Fruit fly (Drosophila melanogaster) whole organism, embryonic: ENCODE data around the gene CG42759.

Source experiments
- B-H2 ChIP-seq: fragments of 200-800 bp; sonication (Bioruptor generic); optimal IDR thresholded peaks from 2 replicates; lab custom pipeline; 2018; ENCODE audit warnings: missing biosample characterization, mild to moderate bottlenecking, missing genetic modification characterization
- CG10565 ChIP-seq: fragments of 200-800 bp; sonication (Bioruptor generic); optimal IDR thresholded peaks from 3 replicates; lab custom pipeline; 2016; ENCODE audit warnings: missing biosample characterization, mild to moderate bottlenecking, missing genetic modification characterization
- CG10654 ChIP-seq: fragments of 200-800 bp; sonication (Bioruptor generic); optimal IDR thresholded peaks from 2 replicates; lab custom pipeline; 2016; ENCODE audit warnings: missing biosample characterization, missing genetic modification characterization
- CG11247 ChIP-seq: fragments of 200-800 bp; sonication (Bioruptor generic); IDR thresholded peaks from 2 replicates; pipeline ENCODE4 v1.3.6; 2022; ENCODE audit warnings: missing biosample characterization, missing genetic modification characterization
- CG11504 ChIP-seq: fragments of 200-800 bp; sonication (Bioruptor generic); optimal IDR thresholded peaks from 3 replicates; lab custom pipeline; 2019; ENCODE audit warnings: missing biosample characterization, mild to moderate bottlenecking, missing genetic modification characterization, moderate library complexity
- CG12155 ChIP-seq: fragments of 200-800 bp; sonication (Bioruptor generic); optimal IDR thresholded peaks from 3 replicates; lab custom pipeline; 2016; ENCODE audit warnings: missing biosample characterization, missing genetic modification characterization
- CG12744 ChIP-seq: fragments of 200-800 bp; sonication (Bioruptor generic); optimal IDR thresholded peaks from 2 replicates; lab custom pipeline; 2016; ENCODE audit warnings: missing biosample characterization, missing genetic modification characterization
- CG13894 ChIP-seq: fragments of 200-800 bp; sonication (Bioruptor generic); optimal IDR thresholded peaks from 3 replicates; lab custom pipeline; 2018; ENCODE audit warnings: missing biosample characterization, mild to moderate bottlenecking, missing genetic modification characterization, moderate library complexity
- CG15514 ChIP-seq: fragments of 200-800 bp; sonication (Bioruptor generic); optimal IDR thresholded peaks from 3 replicates; lab custom pipeline; 2017; ENCODE audit warnings: missing biosample characterization, missing genetic modification characterization, mild to moderate bottlenecking, moderate library complexity, missing genetic modification reagents
- CG15601 ChIP-seq: fragments of 200-800 bp; sonication (Bioruptor generic); optimal IDR thresholded peaks from 3 replicates; lab custom pipeline; 2019; ENCODE audit warnings: missing biosample characterization, mild to moderate bottlenecking, missing genetic modification characterization, moderate library complexity
- CG17186 ChIP-seq: fragments of 200-800 bp; sonication (Bioruptor generic); optimal IDR thresholded peaks from 3 replicates; lab custom pipeline; 2017; ENCODE audit warnings: missing biosample characterization, missing genetic modification reagents, missing genetic modification characterization
- CG17328 ChIP-seq: fragments of 200-800 bp; sonication (Bioruptor generic); IDR thresholded peaks from 2 replicates; pipeline ENCODE4 v1.3.6; 2022; ENCODE audit warnings: missing biosample characterization, missing genetic modification characterization
- CG17359 ChIP-seq: fragments of 200-800 bp; sonication (Bioruptor generic); optimal IDR thresholded peaks from 3 replicates; lab custom pipeline; 2018; ENCODE audit warnings: missing biosample characterization, mild to moderate bottlenecking, missing genetic modification characterization, moderate library complexity
- CG17829 ChIP-seq: fragments of 200-800 bp; optimal IDR thresholded peaks from 2 replicates; lab custom pipeline; 2019; ENCODE audit warnings: missing biosample characterization, mild to moderate bottlenecking, missing genetic modification characterization, moderate library complexity
- CG18764 ChIP-seq: fragments of 200-800 bp; sonication (Bioruptor generic); optimal IDR thresholded peaks from 3 replicates; lab custom pipeline; 2016; ENCODE audit warnings: missing biosample characterization, missing genetic modification characterization
- CG4854 ChIP-seq: fragments of 200-800 bp; sonication (Bioruptor generic); optimal IDR thresholded peaks from 2 replicates; lab custom pipeline; 2016; ENCODE audit warnings: missing biosample characterization, missing genetic modification characterization, inconsistent platforms
- CG6254 ChIP-seq: fragments of 200-800 bp; sonication (Bioruptor generic); optimal IDR thresholded peaks from 3 replicates; lab custom pipeline; 2017; ENCODE audit warnings: mild to moderate bottlenecking, missing biosample characterization, missing genetic modification reagents, missing genetic modification characterization
- CG6765 ChIP-seq: fragments of 200-800 bp; sonication (Bioruptor generic); optimal IDR thresholded peaks from 3 replicates; lab custom pipeline; 2017; ENCODE audit warnings: missing biosample characterization, mild to moderate bottlenecking, missing genetic modification characterization
- CG7372 ChIP-seq: fragments of 200-800 bp; sonication (Bioruptor generic); IDR thresholded peaks from 2 replicates; pipeline ENCODE4 v1.3.6; 2022; ENCODE audit warnings: missing biosample characterization, missing genetic modification characterization
- CG8924 ChIP-seq: fragments of 200-800 bp; optimal IDR thresholded peaks from 3 replicates; lab custom pipeline; 2019; ENCODE audit warnings: missing biosample characterization, mild to moderate bottlenecking, missing genetic modification characterization, moderate library complexity
- Dbx ChIP-seq: fragments of 200-800 bp; sonication (Bioruptor generic); IDR thresholded peaks from 3 replicates; pipeline ENCODE4 v1.3.6; 2022; ENCODE audit warnings: missing biosample characterization, missing genetic modification characterization
- Dref ChIP-seq: fragments of 200-800 bp; sonication (Bioruptor generic); IDR thresholded peaks from 2 replicates; pipeline ENCODE4 v1.3.6; 2022; ENCODE audit warnings: missing biosample characterization, missing genetic modification characterization
- Elba2 ChIP-seq: fragments of 200-800 bp; sonication (Bioruptor generic); optimal IDR thresholded peaks from 3 replicates; lab custom pipeline; 2016; ENCODE audit warnings: missing biosample characterization, missing genetic modification characterization
- Fer2 ChIP-seq: fragments of 200-800 bp; sonication (Bioruptor generic); optimal IDR thresholded peaks from 2 replicates; lab custom pipeline; 2018; ENCODE audit warnings: missing biosample characterization, mild to moderate bottlenecking, missing genetic modification characterization, moderate library complexity
- NFAT ChIP-seq: fragments of 200-800 bp; sonication (Bioruptor generic); IDR thresholded peaks from 2 replicates; pipeline ENCODE4 v1.3.6; 2022; ENCODE audit warnings: missing biosample characterization, missing genetic modification characterization
- PHDP ChIP-seq: fragments of 200-800 bp; sonication (Bioruptor generic); optimal IDR thresholded peaks from 3 replicates; lab custom pipeline; 2018; ENCODE audit warnings: missing biosample characterization, mild to moderate bottlenecking, missing genetic modification characterization, moderate library complexity
- Trl ChIP-seq, 3 experiments: fragments of >200 bp in 2 of 3; fragments of 200-800 bp in 1 of 3; sonication (Bioruptor generic) in 1 of 3; optimal IDR thresholded peaks; 2 replicates in 1 of 3; 3 replicates in 2 of 3; lab custom pipeline; 2016 to 2017; ENCODE audit warnings: missing biosample characterization in 1 of 3, missing genetic modification characterization in 1 of 3
- Xbp1 ChIP-seq: fragments of 200-800 bp; sonication (Bioruptor generic); optimal IDR thresholded peaks from 3 replicates; lab custom pipeline; 2016; ENCODE audit warnings: missing biosample characterization, mild to moderate bottlenecking, missing genetic modification characterization
- ac ChIP-seq: fragments of 200-800 bp; sonication (Bioruptor generic); optimal IDR thresholded peaks from 3 replicates; lab custom pipeline; 2017; ENCODE audit warnings: missing biosample characterization, mild to moderate bottlenecking, missing genetic modification characterization
- bab2 ChIP-seq: fragments of 200-800 bp; sonication (Bioruptor generic); optimal IDR thresholded peaks from 2 replicates; lab custom pipeline; 2016; ENCODE audit warnings: missing biosample characterization, missing genetic modification characterization
- dati ChIP-seq: fragments of 200-800 bp; sonication (Bioruptor generic); IDR thresholded peaks from 2 replicates; pipeline ENCODE4 v1.3.6; 2022; ENCODE audit warnings: missing biosample characterization, missing genetic modification characterization
- dmrt11E ChIP-seq: fragments of 200-800 bp; sonication (Bioruptor generic); optimal IDR thresholded peaks from 3 replicates; lab custom pipeline; 2018; ENCODE audit warnings: missing biosample characterization, mild to moderate bottlenecking, missing genetic modification characterization, moderate library complexity
- eyg ChIP-seq: fragments of 200-800 bp; sonication (Bioruptor generic); optimal IDR thresholded peaks from 3 replicates; lab custom pipeline; 2016; ENCODE audit warnings: missing biosample characterization, missing genetic modification characterization
- fd64A ChIP-seq: fragments of 200-800 bp; sonication (Bioruptor generic); optimal IDR thresholded peaks from 3 replicates; lab custom pipeline; 2018; ENCODE audit warnings: missing biosample characterization, mild to moderate bottlenecking, missing genetic modification characterization
- fru ChIP-seq: fragments of >200 bp; optimal IDR thresholded peaks from 2 replicates; lab custom pipeline; 2017
- gcm ChIP-seq: fragments of 200-800 bp; sonication (Bioruptor generic); optimal IDR thresholded peaks from 2 replicates; lab custom pipeline; 2019; ENCODE audit warnings: missing biosample characterization, mild to moderate bottlenecking, missing genetic modification characterization, moderate library complexity
- h ChIP-seq: fragments of >200 bp; optimal IDR thresholded peaks from 2 replicates; lab custom pipeline; 2017
- hth ChIP-seq: fragments of >200 bp; optimal IDR thresholded peaks from 2 replicates; lab custom pipeline; 2017; ENCODE audit warnings: inconsistent platforms
- insv ChIP-seq, 2 experiments: fragments of 200-800 bp; sonication (Bioruptor generic); optimal IDR thresholded peaks; 3 replicates each; lab custom pipeline; 2016 to 2018; ENCODE audit warnings: missing biosample characterization in 2 of 2, missing genetic modification characterization in 2 of 2
- klu ChIP-seq: fragments of 200-800 bp; sonication (Bioruptor generic); IDR thresholded peaks from 2 replicates; pipeline ENCODE4 v1.3.6; 2022; ENCODE audit warnings: missing biosample characterization, missing genetic modification characterization
- mirr ChIP-seq: fragments of 200-800 bp; sonication (Bioruptor generic); optimal IDR thresholded peaks from 3 replicates; lab custom pipeline; 2018; ENCODE audit warnings: missing biosample characterization, mild to moderate bottlenecking, missing genetic modification characterization
- nau ChIP-seq: fragments of 200-800 bp; sonication (Bioruptor generic); optimal IDR thresholded peaks from 3 replicates; lab custom pipeline; 2017; ENCODE audit warnings: missing biosample characterization, mild to moderate bottlenecking, missing genetic modification characterization, missing genetic modification reagents
- nerfin-2 ChIP-seq: fragments of 200-800 bp; sonication (Bioruptor generic); IDR thresholded peaks from 2 replicates; pipeline ENCODE4 v1.3.6; 2022; ENCODE audit warnings: missing biosample characterization, missing genetic modification characterization; ENCODE audit not compliant: partially characterized antibody
- pan ChIP-seq, 4 experiments: fragments of >200 bp in 3 of 4; fragments of 200-800 bp in 1 of 4; sonication (Bioruptor generic) in 1 of 4; optimal IDR thresholded peaks in 3 of 4; IDR thresholded peaks in 1 of 4; 2 replicates each; pipeline versions ENCODE4 v1.3.6 to Lab custom; 2017 to 2022; ENCODE audit warnings: missing biosample characterization in 2 of 4, missing genetic modification characterization in 2 of 4, mixed read lengths in 1 of 4
- peb ChIP-seq: fragments of 200-800 bp; sonication (Bioruptor generic); IDR thresholded peaks from 2 replicates; pipeline ENCODE4 v1.3.6; 2022; ENCODE audit warnings: missing biosample characterization, missing genetic modification characterization
- seq ChIP-seq: fragments of 200-800 bp; sonication (Bioruptor generic); IDR thresholded peaks from 2 replicates; pipeline ENCODE4 v1.3.6; 2022; ENCODE audit warnings: missing biosample characterization, missing genetic modification characterization
- sima ChIP-seq: fragments of 200-800 bp; sonication (Bioruptor generic); optimal IDR thresholded peaks from 2 replicates; lab custom pipeline; 2016; ENCODE audit warnings: missing biosample characterization, missing genetic modification characterization
- tll ChIP-seq, 2 experiments: fragments of 200-800 bp in 1 of 2; fragments of >200 bp in 1 of 2; sonication (Bioruptor generic) in 1 of 2; optimal IDR thresholded peaks; 2 replicates each; lab custom pipeline; 2017 to 2019; ENCODE audit warnings: missing biosample characterization in 2 of 2, missing genetic modification characterization in 2 of 2, mild to moderate bottlenecking in 1 of 2, moderate library complexity in 1 of 2
- zfh1 ChIP-seq: fragments of 200-800 bp; sonication (Bioruptor generic); IDR thresholded peaks from 3 replicates; pipeline ENCODE4 v1.3.6; 2022; ENCODE audit warnings: missing biosample characterization, missing genetic modification characterization

The CG42759 gene

dm6 chr3R:10100498-10101196, 42.2 kb upstream of the CG42759 start (continued):
- peak; percentile 47 for TF ChIP-seq CG17359 (tag; lab: Kevin White, UChicago)
- TF ChIP-seq bab2 (GFP tag; lab: Kevin White, UChicago): peak; percentile 21
- no peak for TF ChIP-seq CG8924 (tag; lab: Kevin White, UChicago)
- TF ChIP-seq CG15601: no peak
- TF ChIP-seq h: no peak
- TF ChIP-seq tll (GFP tag; optimal IDR thresholded peaks at IDR 0.05; lab: Kevin White, UChicago): no peak
- no peak for TF ChIP-seq CG10565
- TF ChIP-seq nau (GFP tag; lab: Kevin White, UChicago): peak; percentile 18
- peak; percentile 6 for TF ChIP-seq PHDP (tag; lab: Kevin White, UChicago)
- TF ChIP-seq nerfin-2 (GFP tag; lab: Robert Waterston, UW): peak; percentile 29; the same call in 1 of the 2 replicates
- no peak for TF ChIP-seq gcm (GFP tag; lab: Kevin White, UChicago)
- no peak for TF ChIP-seq CG4854 (GFP tag; lab: Kevin White, UChicago)
- TF ChIP-seq seq (GFP tag; lab: Robert Waterston, UW): 0 out of 2 replicates have a peak, but pooled peaks have one; percentile 19
- 0 out of 2 replicates have a peak, but pooled peaks have one; percentile 31 for TF ChIP-seq peb (GFP tag; lab: Robert Waterston, UW)
- TF ChIP-seq CG12744 (GFP tag; lab: Kevin White, UChicago): no peak
- no peak for TF ChIP-seq Fer2 (tag; lab: Kevin White, UChicago)
- TF ChIP-seq eyg (GFP tag; lab: Kevin White, UChicago): no peak
- TF ChIP-seq CG6254 (GFP tag; lab: Kevin White, UChicago): no peak
- TF ChIP-seq Trl (optimal IDR thresholded peaks at IDR 0.05; lab: Kevin White, UChicago): no peak
- peak; percentile 52 for TF ChIP-seq Trl (GFP tag; optimal IDR thresholded peaks at IDR 0.05; lab: Kevin White, UChicago)
- TF ChIP-seq klu: no peak
- TF ChIP-seq CG15514 (GFP tag; lab: Kevin White, UChicago): peak; percentile 57
- TF ChIP-seq CG11247 (GFP tag; lab: Robert Waterston, UW): peak; percentile 64
- TF ChIP-seq CG6765 (GFP tag; lab: Kevin White, UChicago): no peak
- TF ChIP-seq CG17186 (GFP tag; lab: Kevin White, UChicago): no peak
- no peak for TF ChIP-seq CG17328
- no peak for TF ChIP-seq Elba2 (GFP tag; lab: Kevin White, UChicago)
- TF ChIP-seq Xbp1 (GFP tag; lab: Kevin White, UChicago): peak; percentile 24
- TF ChIP-seq fd64A (GFP tag; lab: Kevin White, UChicago): no peak
- no peak for TF ChIP-seq Dref (GFP tag; lab: Robert Waterston, UW)
- TF ChIP-seq CG13894 (tag; lab: Kevin White, UChicago): no peak
- TF ChIP-seq ac (GFP tag; lab: Kevin White, UChicago): no peak
- TF ChIP-seq pan (optimal IDR thresholded peaks at IDR 0.05; lab: Kevin White, UChicago): no peak
- peak in 1 of 2 experiments; percentile 34 for TF ChIP-seq pan (GFP tag; optimal IDR thresholded peaks at IDR 0.05 in 1 of 2, IDR thresholded peaks at IDR 0.05 in 1 of 2)
- TF ChIP-seq insv (GFP tag; optimal IDR thresholded peaks at IDR 0.05; lab: Kevin White, UChicago): no peak
- no peak for TF ChIP-seq CG18764 (GFP tag; lab: Kevin White, UChicago)
- TF ChIP-seq CG10654 (GFP tag; lab: Kevin White, UChicago): no peak
- no peak for TF ChIP-seq mirr
- peak; percentile 27 for TF ChIP-seq CG12155 (GFP tag; lab: Kevin White, UChicago)
- peak; percentile 54 for TF ChIP-seq NFAT (GFP tag; lab: Robert Waterston, UW)
- TF ChIP-seq fru: no peak
- TF ChIP-seq B-H2 (GFP tag; lab: Kevin White, UChicago): peak; percentile 81
- TF ChIP-seq CG11504: peak; percentile 32
- peak; percentile 77; the same call in 2 of the 3 replicates for TF ChIP-seq Dbx (GFP tag; lab: Robert Waterston, UW)
- no peak for TF ChIP-seq hth (lab: Kevin White, UChicago)
- 0 out of 3 replicates have a peak, but pooled peaks have one; percentile 55 for TF ChIP-seq zfh1
- no peak for TF ChIP-seq CG7372
- peak; percentile 25 for TF ChIP-seq CG17829 (tag; lab: Kevin White, UChicago)
- no peak for TF ChIP-seq sima (GFP tag; lab: Kevin White, UChicago)
- no peak for TF ChIP-seq dmrt11E (tag; lab: Kevin White, UChicago)
- TF ChIP-seq dati (GFP tag; lab: Robert Waterston, UW): no peak
